Fruit fly (Drosophila melanogaster) Kc167 (cell line): ENCODE results near the gene AlaRS-m.

ENCODE experiments used
- Myc ChIP-seq: fragments of >200 bp; optimal IDR thresholded peaks from 2 replicates; lab custom pipeline; 2017; ENCODE audit warnings: missing external identifiers
- Sin3A ChIP-seq: fragments of >200 bp; optimal IDR thresholded peaks from 2 replicates; lab custom pipeline; 2018; ENCODE audit warnings: missing external identifiers
- h ChIP-seq: fragments of >200 bp; optimal IDR thresholded peaks from 3 replicates; lab custom pipeline; 2018; ENCODE audit warnings: missing external identifiers
- insv ChIP-seq: fragments of >200 bp; optimal IDR thresholded peaks from 3 replicates; lab custom pipeline; 2018; ENCODE audit warnings: missing external identifiers
- psq ChIP-seq: fragments of >200 bp; optimal IDR thresholded peaks from 2 replicates; lab custom pipeline; 2017; ENCODE audit warnings: missing external identifiers
- ttk ChIP-seq: sonication (Bioruptor generic); optimal IDR thresholded peaks from 2 replicates; lab custom pipeline; 2017; ENCODE audit warnings: missing external identifiers

Gene AlaRS-m

dm6 chr3L:5145814-5146244 is at the start of gene AlaRS-m, which contains the start of gene Fitm:
Gene AlaRS-m, plus strand, starts transcription at chr3L:5146098.
Gene Fitm, minus strand, starts transcription at chr3L:5146063.
- TF ChIP-seq ttk (no peak), h (lab: Kevin White, UChicago) (no peak), insv (no peak), psq (lab: Kevin White, UChicago) (no peak), Sin3A (lab: Kevin White, UChicago) (no peak), Myc (no peak)

DNA sequence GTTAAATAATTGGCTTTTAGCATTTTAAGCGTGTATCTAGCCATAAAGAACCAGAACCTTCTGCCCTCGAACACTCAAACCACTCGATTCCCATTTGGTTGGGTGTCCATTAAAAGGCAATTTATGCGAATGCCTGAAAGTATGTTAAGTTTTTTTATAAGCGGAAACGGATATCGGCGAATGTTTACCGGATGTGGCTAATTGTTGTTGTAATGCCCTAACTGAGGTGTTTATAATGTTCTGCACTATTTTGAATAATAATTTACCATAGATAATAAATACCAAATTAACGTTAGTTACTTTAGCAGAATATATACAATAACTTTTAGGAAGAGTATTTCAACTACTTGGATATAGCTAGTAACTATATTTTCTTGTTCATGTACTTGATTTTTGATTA is 49.2 kb upstream of the AlaRS-m start:
- no peak for TF ChIP-seq insv
- TF ChIP-seq Sin3A (lab: Kevin White, UChicago), result no peak
- no peak for TF ChIP-seq ttk
- TF ChIP-seq Myc, result no peak
- no peak for TF ChIP-seq h (lab: Kevin White, UChicago)
- no peak for TF ChIP-seq psq (lab: Kevin White, UChicago)

DNA sequence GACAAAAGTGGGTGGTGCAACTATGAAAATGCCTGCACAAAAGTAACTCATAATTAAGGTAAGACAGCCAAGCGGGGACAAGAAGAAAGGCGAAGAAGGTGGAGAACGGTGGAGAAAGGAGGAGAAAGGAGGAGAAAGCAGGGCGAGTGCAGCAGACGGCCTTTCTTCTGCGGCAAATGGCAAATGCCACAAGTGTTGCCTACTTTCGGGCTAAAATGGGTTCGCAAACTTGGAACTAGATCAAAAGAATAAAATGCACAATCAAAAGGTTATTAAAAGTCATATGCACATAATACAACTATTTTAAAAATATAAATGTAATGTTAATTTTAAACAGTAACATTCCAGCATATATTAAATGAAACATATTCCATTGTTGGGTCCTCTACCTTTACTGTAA is 43.8 kb upstream of the AlaRS-m start:
- TF ChIP-seq Sin3A (lab: Kevin White, UChicago) (no peak), psq (lab: Kevin White, UChicago) (no peak)

DNA sequence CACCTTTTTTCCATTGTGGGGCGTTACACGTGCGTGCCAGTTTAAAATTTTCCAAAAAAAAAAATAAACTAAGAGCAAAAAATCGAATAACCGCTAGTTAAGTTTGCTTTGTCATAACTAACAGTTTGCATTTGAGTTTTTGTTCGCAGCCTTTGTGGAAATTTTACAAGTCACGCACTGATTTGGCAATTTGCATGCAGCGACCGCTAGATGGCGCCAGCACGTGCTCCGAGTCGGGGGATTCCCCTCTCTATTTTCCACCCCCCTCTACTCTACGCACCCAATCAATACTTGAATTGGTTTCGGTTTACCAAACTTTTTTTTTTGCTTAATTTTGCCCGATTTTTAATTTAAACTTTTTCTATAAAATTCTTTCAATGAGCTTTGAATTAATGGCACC is 20.7 kb upstream of the AlaRS-m start:
- TF ChIP-seq insv, result no peak
- TF ChIP-seq h (lab: Kevin White, UChicago), result no peak
- no peak for TF ChIP-seq Sin3A (lab: Kevin White, UChicago)
- no peak for TF ChIP-seq psq (lab: Kevin White, UChicago)
- TF ChIP-seq ttk, result no peak
- no peak for TF ChIP-seq Myc

- no peak for TF ChIP-seq psq (lab: Kevin White, UChicago)
- no peak for TF ChIP-seq Sin3A (lab: Kevin White, UChicago)
- no peak for TF ChIP-seq Myc
- no peak for TF ChIP-seq ttk
- TF ChIP-seq h (lab: Kevin White, UChicago), result no peak
- no peak for TF ChIP-seq insv
These were observed 18.3 kb upstream of the AlaRS-m start for dm6 chr3L:5127609-5128008.

- TF ChIP-seq h (lab: Kevin White, UChicago) (no peak), Myc (no peak), ttk (no peak), insv (no peak), psq (lab: Kevin White, UChicago) (no peak), Sin3A (lab: Kevin White, UChicago) (no peak)
These were observed 17.7 kb upstream of the AlaRS-m start for dm6 chr3L:5128214-5128613.

- TF ChIP-seq ttk (no peak), Myc (no peak), Sin3A (lab: Kevin White, UChicago) (no peak), insv (no peak), psq (lab: Kevin White, UChicago) (no peak), h (lab: Kevin White, UChicago) (no peak)
These were observed 16.7 kb upstream of the AlaRS-m start, which contains the start of gene CG4597 for dm6 chr3L:5129199-5129598. Gene CG4597, plus strand, starts transcription at chr3L:5129499.

DNA sequence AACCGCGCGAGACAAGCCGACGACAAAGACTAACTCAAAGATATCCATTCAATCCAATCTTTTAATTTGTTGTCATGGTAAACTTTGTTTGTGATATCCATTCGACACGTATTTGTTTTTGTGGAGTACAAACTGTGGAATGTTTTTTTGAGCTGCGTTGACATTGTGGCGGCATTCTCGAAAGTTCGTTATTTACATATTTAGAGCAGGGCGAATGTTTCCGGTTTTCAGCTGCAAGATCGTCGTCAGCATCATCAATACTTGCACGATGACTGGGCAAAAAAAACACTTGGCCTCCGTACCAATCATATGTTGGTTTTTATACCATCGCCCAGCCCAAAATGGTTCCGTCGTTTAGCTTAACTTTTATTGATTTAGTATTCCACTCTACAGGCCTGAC is 15.4 kb upstream of the AlaRS-m start:
- TF ChIP-seq insv (no peak), h (lab: Kevin White, UChicago) (no peak), psq (lab: Kevin White, UChicago) (no peak), ttk (no peak), Sin3A (lab: Kevin White, UChicago) (no peak), Myc (no peak)

- TF ChIP-seq h (lab: Kevin White, UChicago) (no peak), ttk (no peak), Sin3A (lab: Kevin White, UChicago) (no peak), Myc (no peak), psq (lab: Kevin White, UChicago) (no peak), insv (no peak)
These were observed 14.7 kb upstream of the AlaRS-m start, which contains the start of gene CG15212 for dm6 chr3L:5131245-5131644. Gene CG15212, plus strand, starts transcription at chr3L:5131545.

DNA sequence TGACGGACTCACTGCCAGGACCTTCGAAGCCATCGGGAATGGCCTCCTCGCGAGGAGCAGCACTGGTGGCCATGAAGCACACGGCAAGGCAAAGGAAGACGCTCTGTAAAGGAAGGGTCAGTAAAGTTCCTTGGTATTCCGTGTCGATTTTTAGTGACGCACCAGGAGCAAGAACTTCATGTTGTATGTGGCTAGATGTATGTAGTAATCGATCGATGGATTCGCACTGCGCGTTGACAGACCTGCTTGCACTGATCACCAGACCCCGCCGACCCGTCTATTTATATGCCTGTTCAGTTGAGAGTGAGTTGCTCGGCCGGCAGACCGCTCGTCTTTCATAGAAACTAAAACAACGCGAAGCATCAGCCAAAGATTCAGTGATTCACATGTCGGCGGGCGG is 12.9 kb upstream of the AlaRS-m start, which contains the start of gene CG15213:
Gene CG15213 (minus strand): TSS at position 255 of the 400 bp plus-strand sequence.
- no peak for TF ChIP-seq h (lab: Kevin White, UChicago)
- no peak for TF ChIP-seq Sin3A (lab: Kevin White, UChicago)
- TF ChIP-seq ttk, result no peak
- no peak for TF ChIP-seq insv
- TF ChIP-seq Myc, result no peak
- TF ChIP-seq psq (lab: Kevin White, UChicago), result no peak

- TF ChIP-seq Sin3A (lab: Kevin White, UChicago) (no peak), ttk (no peak), h (lab: Kevin White, UChicago) (no peak), insv (no peak), Myc (no peak), psq (lab: Kevin White, UChicago) (no peak)
These were observed 12.0 kb upstream of the AlaRS-m start, which contains the start of gene Yod1 for dm6 chr3L:5133704-5134430. Gene Yod1, plus strand, starts transcription at chr3L:5133871.

DNA sequence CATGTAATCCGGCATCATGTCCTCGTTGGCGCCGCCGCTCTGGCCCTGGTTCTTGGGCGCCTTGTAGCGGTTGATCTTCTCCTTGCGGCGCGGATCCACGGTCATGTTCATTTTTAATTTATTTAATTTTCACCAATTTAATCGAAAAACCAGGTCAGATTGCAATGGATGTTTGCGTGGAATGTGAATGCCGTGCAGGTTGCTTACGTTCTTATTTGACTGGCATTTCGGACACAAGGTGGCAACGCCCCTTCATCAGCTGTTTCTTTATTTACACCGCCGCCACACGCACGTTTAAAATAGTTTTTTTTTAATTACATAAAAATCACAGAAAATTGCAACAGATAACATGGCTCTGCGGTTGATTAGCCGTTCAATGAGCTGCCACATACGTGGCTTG is 9.8 kb upstream of the AlaRS-m start, which contains the start of the genes CG10674 and CG4611:
Gene CG10674 (minus strand): TSS at position 170 of the 400 bp plus-strand sequence.
Gene CG4611 (plus strand): TSS at position 254 of the 400 bp plus-strand sequence.
- TF ChIP-seq psq (lab: Kevin White, UChicago) (no peak), Sin3A (lab: Kevin White, UChicago) (no peak), h (lab: Kevin White, UChicago) (no peak), ttk (no peak), Myc (no peak), insv (no peak)

dm6 chr3L:5139312-5139711 is 6.6 kb upstream of the AlaRS-m start, which contains the start of the genes Tcs5 and CHMP2B:
Gene Tcs5, minus strand, starts transcription at chr3L:5139395.
Gene CHMP2B, plus strand, starts transcription at chr3L:5139619.
- TF ChIP-seq Sin3A (lab: Kevin White, UChicago) (no peak), Myc (no peak), insv (no peak), psq (lab: Kevin White, UChicago) (no peak), h (lab: Kevin White, UChicago) (no peak), ttk (no peak)
